Fruit fly (Drosophila melanogaster): ENCODE results near the gene CG18262.

- TF ChIP-seq CG14655 (GFP tag; optimal IDR thresholded peaks at IDR 0.05) (no peak), CG17806 (tag; optimal IDR thresholded peaks at IDR 0.05) (no peak), Snoo (tag; optimal IDR thresholded peaks at IDR 0.05) (no peak)
Observed at dm6 chrX:8140707-8141106, 12.0 kb upstream of the CG18262 start.

Measured in whole organism, pupa.